Worm (Caenorhabditis elegans) whole organism, L4 larva: ENCODE data around the gene ceh-89.
A peak's percentile ranks its signal among the peaks of the same experiment; 100 is the strongest.

Experiments
- D1046.2 ChIP-seq: fragments of 200-800 bp; sonication (Bioruptor generic); IDR thresholded peaks from 2 replicates; pipeline ENCODE4 v1.3.6; 2022; ENCODE audit warnings: missing genetic modification characterization, missing compliant biosample characterization
- F10B5.3 ChIP-seq: sonication (generic microtip); optimal IDR thresholded peaks from 2 replicates; lab custom pipeline; 2016; ENCODE audit warnings: mild to moderate bottlenecking, missing genetic modification characterization, missing compliant biosample characterization
- F26F4.8 ChIP-seq: fragments of 200-800 bp; sonication (Bioruptor generic); conservative IDR thresholded peaks from 2 replicates; pipeline ENCODE4 v1.3.6; 2022; ENCODE audit warnings: missing genetic modification characterization, missing compliant biosample characterization
- R02D3.7 ChIP-seq: fragments of 150-350 bp; sonication (generic microtip); optimal IDR thresholded peaks from 3 replicates; lab custom pipeline; 2014; ENCODE audit warnings: missing biosample characterization, missing genetic modification characterization
- T26A8.4 ChIP-seq: fragments of 200-800 bp; sonication (Bioruptor generic); IDR thresholded peaks from 2 replicates; pipeline ENCODE4 v1.3.6; 2022; ENCODE audit warnings: missing genetic modification characterization, missing compliant biosample characterization
- Y48G9A.11 ChIP-seq: fragments of 200-800 bp; sonication (Bioruptor generic); IDR thresholded peaks from 2 replicates; pipeline ENCODE4 v1.3.6; 2022; ENCODE audit warnings: missing genetic modification reagents, missing genetic modification characterization, missing compliant biosample characterization
- ZK337.2 ChIP-seq: fragments of 200-800 bp; sonication (Bioruptor generic); IDR thresholded peaks from 2 replicates; pipeline ENCODE4 v1.3.6; 2022; ENCODE audit warnings: missing genetic modification reagents, missing genetic modification characterization, missing compliant biosample characterization
- ZK546.5 ChIP-seq, 2 experiments: sonication (generic microtip); optimal IDR thresholded peaks; 2 replicates each; lab custom pipeline; 2017; ENCODE audit warnings: missing biosample characterization in 2 of 2, missing genetic modification characterization in 2 of 2
- aha-1 ChIP-seq: fragments of 150-350 bp; peaks from one replicate; lab custom pipeline; 2014; ENCODE audit warnings: missing biosample characterization, missing genetic modification characterization
- ama-1 ChIP-seq: fragments of 150-350 bp; optimal IDR thresholded peaks from 2 replicates; lab custom pipeline; 2014; ENCODE audit warnings: inconsistent platforms, mixed read lengths
- arid-1 ChIP-seq: fragments of 200-800 bp; sonication (Bioruptor generic); conservative IDR thresholded peaks from 2 replicates; pipeline ENCODE4 v1.3.6; 2022; ENCODE audit warnings: missing genetic modification reagents, missing genetic modification characterization, missing compliant biosample characterization
- attf-4 ChIP-seq: sonication (generic microtip); optimal IDR thresholded peaks from 3 replicates; lab custom pipeline; 2017; ENCODE audit warnings: missing biosample characterization, missing genetic modification characterization
- ceh-44 ChIP-seq: fragments of 200-800 bp; sonication (Bioruptor generic); IDR thresholded peaks from 2 replicates; pipeline ENCODE4 v1.3.6; 2022; ENCODE audit warnings: missing genetic modification reagents, missing genetic modification characterization, missing compliant biosample characterization
- ceh-62 ChIP-seq: sonication (generic microtip); optimal IDR thresholded peaks from 2 replicates; lab custom pipeline; 2017; ENCODE audit warnings: missing biosample characterization, missing genetic modification characterization
- ces-1 ChIP-seq: fragments of 150-350 bp; sonication (generic microtip); optimal IDR thresholded peaks from 4 replicates; lab custom pipeline; 2014; ENCODE audit warnings: missing biosample characterization, missing genetic modification reagents, missing genetic modification characterization
- ctbp-1 ChIP-seq: fragments of 200-800 bp; sonication (Bioruptor generic); IDR thresholded peaks from 2 replicates; pipeline ENCODE4 v1.3.6; 2022; ENCODE audit warnings: missing genetic modification reagents, missing genetic modification characterization, missing compliant biosample characterization
- daf-12 ChIP-seq: fragments of 150-350 bp; optimal IDR thresholded peaks from 2 replicates; lab custom pipeline; 2014; ENCODE audit warnings: missing biosample characterization, missing genetic modification reagents, missing genetic modification characterization
- daf-19 ChIP-seq: fragments of 200-800 bp; sonication (Bioruptor generic); conservative IDR thresholded peaks from 2 replicates; pipeline ENCODE4 v1.3.6; 2022; ENCODE audit warnings: missing genetic modification characterization, missing compliant biosample characterization
- dmd-8 ChIP-seq: fragments of 200-800 bp; sonication (Bioruptor generic); IDR thresholded peaks from 2 replicates; pipeline ENCODE4 v1.3.6; 2022; ENCODE audit warnings: missing genetic modification characterization, missing compliant biosample characterization
- egl-27 ChIP-seq: sonication (generic microtip); optimal IDR thresholded peaks from 3 replicates; lab custom pipeline; 2017; ENCODE audit warnings: missing biosample characterization, missing genetic modification reagents, missing genetic modification characterization
- egl-43 ChIP-seq: fragments of 200-800 bp; sonication (Bioruptor generic); IDR thresholded peaks from 2 replicates; pipeline ENCODE4 v1.3.6; 2022; ENCODE audit warnings: missing genetic modification reagents, missing genetic modification characterization, missing compliant biosample characterization
- hif-1 ChIP-seq, 2 experiments: sonication (generic microtip); optimal IDR thresholded peaks; 2 replicates each; lab custom pipeline; 2016 to 2017; ENCODE audit warnings: missing compliant biosample characterization in 2 of 2, missing genetic modification characterization in 2 of 2, missing genetic modification reagents in 2 of 2, missing genotype in 2 of 2, mild to moderate bottlenecking in 1 of 2
- hlh-30 ChIP-seq: sonication (generic microtip); optimal IDR thresholded peaks from 2 replicates; lab custom pipeline; 2017; ENCODE audit warnings: antibody characterized with exemption, mild to moderate bottlenecking, missing genetic modification characterization, missing compliant biosample characterization; ENCODE audit not compliant: insufficient read depth
- hmg-1.1 ChIP-seq: fragments of 200-800 bp; sonication (Bioruptor generic); IDR thresholded peaks from 2 replicates; pipeline ENCODE4 v1.3.6; 2022; ENCODE audit warnings: missing genetic modification reagents, missing genetic modification characterization, missing compliant biosample characterization
- lim-7 ChIP-seq: fragments of 200-800 bp; sonication (Bioruptor generic); IDR thresholded peaks from 2 replicates; pipeline ENCODE4 v1.3.6; 2022; ENCODE audit warnings: missing genetic modification characterization, missing compliant biosample characterization
- lin-15B ChIP-seq: fragments of 150-350 bp; sonication (generic microtip); optimal IDR thresholded peaks from 3 replicates; lab custom pipeline; 2014; ENCODE audit warnings: missing biosample characterization, missing genetic modification characterization
- lin-29 ChIP-seq: fragments of 200-800 bp; sonication (Bioruptor generic); IDR thresholded peaks from 2 replicates; pipeline ENCODE4 v1.3.6; 2022; ENCODE audit warnings: missing genetic modification reagents, missing genetic modification characterization, missing compliant biosample characterization
- lsy-2 ChIP-seq, 2 experiments: fragments of 150-350 bp in 1 of 2; sonication (generic microtip) in 1 of 2; optimal IDR thresholded peaks; 2 replicates each; lab custom pipeline; 2014 to 2017; ENCODE audit warnings: missing biosample characterization in 2 of 2, missing genetic modification characterization in 2 of 2
- madf-5 ChIP-seq, 2 experiments: fragments of 200-800 bp; sonication (Bioruptor generic); IDR thresholded peaks; 2 replicates each; pipeline ENCODE4 v1.3.6; 2022; ENCODE audit warnings: missing compliant biosample characterization in 2 of 2, missing genetic modification characterization in 2 of 2
- mep-1 ChIP-seq: fragments of 150-350 bp; sonication (generic microtip); optimal IDR thresholded peaks from 3 replicates; lab custom pipeline; 2014; ENCODE audit warnings: missing biosample characterization, missing genetic modification characterization
- mes-2 ChIP-seq: sonication (generic microtip); optimal IDR thresholded peaks from 2 replicates; lab custom pipeline; 2016; ENCODE audit warnings: missing genotype, mild to moderate bottlenecking, missing genetic modification characterization, missing compliant biosample characterization; ENCODE audit not compliant: poor library complexity, severe bottlenecking
- mxl-2 ChIP-seq: fragments of 200-800 bp; sonication (Bioruptor generic); conservative IDR thresholded peaks from 2 replicates; pipeline ENCODE4 v1.3.6; 2022; ENCODE audit warnings: missing genetic modification reagents, missing genetic modification characterization, missing compliant biosample characterization
- mxl-3 ChIP-seq: fragments of 200-800 bp; sonication (Bioruptor generic); optimal IDR thresholded peaks from 2 replicates; lab custom pipeline; 2018; ENCODE audit warnings: mild to moderate bottlenecking, missing genetic modification characterization, missing compliant biosample characterization
- nhr-111 ChIP-seq: fragments of 200-800 bp; sonication (Bioruptor generic); optimal IDR thresholded peaks from 2 replicates; lab custom pipeline; 2018; ENCODE audit warnings: mild to moderate bottlenecking, missing genetic modification characterization, missing compliant biosample characterization
- nhr-237 ChIP-seq: sonication (generic microtip); optimal IDR thresholded peaks from 2 replicates; lab custom pipeline; 2017; ENCODE audit warnings: missing biosample characterization, missing genetic modification characterization
- nhr-25 ChIP-seq: sonication (generic microtip); optimal IDR thresholded peaks from 2 replicates; lab custom pipeline; 2017; ENCODE audit warnings: missing genetic modification characterization, mild to moderate bottlenecking, missing compliant biosample characterization, antibody characterized with exemption, moderate library complexity, borderline replicate concordance; ENCODE audit not compliant: insufficient read depth
- nhr-28 ChIP-seq: fragments of 150-350 bp; optimal IDR thresholded peaks from 2 replicates; lab custom pipeline; 2014; ENCODE audit warnings: missing biosample characterization, missing genetic modification characterization
- nhr-41 ChIP-seq: fragments of 200-800 bp; sonication (Bioruptor generic); IDR thresholded peaks from 2 replicates; pipeline ENCODE4 v1.3.6; 2022; ENCODE audit warnings: missing genetic modification reagents, missing genetic modification characterization, missing compliant biosample characterization
- nhr-42 ChIP-seq: fragments of 200-800 bp; sonication (Bioruptor generic); IDR thresholded peaks from 2 replicates; pipeline ENCODE4 v1.3.6; 2022; ENCODE audit warnings: missing genetic modification characterization, missing compliant biosample characterization
- nhr-48 ChIP-seq: sonication (generic microtip); optimal IDR thresholded peaks from 2 replicates; lab custom pipeline; 2016; ENCODE audit warnings: mild to moderate bottlenecking, missing genetic modification characterization, missing compliant biosample characterization
- php-3 ChIP-seq: fragments of 200-800 bp; sonication (Bioruptor generic); IDR thresholded peaks from 2 replicates; pipeline ENCODE4 v1.3.6; 2022; ENCODE audit warnings: missing genetic modification reagents, missing genetic modification characterization, missing compliant biosample characterization
- saeg-2 ChIP-seq: fragments of 200-800 bp; sonication (Bioruptor generic); IDR thresholded peaks from 2 replicates; pipeline ENCODE4 v1.3.6; 2022; ENCODE audit warnings: missing genetic modification reagents, missing genetic modification characterization, missing compliant biosample characterization
- set-16 ChIP-seq: fragments of 200-800 bp; sonication (Bioruptor generic); IDR thresholded peaks from 2 replicates; pipeline ENCODE4 v1.3.6; 2022; ENCODE audit warnings: missing genetic modification reagents, missing genetic modification characterization, missing compliant biosample characterization
- snpc-1.2 ChIP-seq: fragments of 200-800 bp; sonication (Bioruptor generic); IDR thresholded peaks from 2 replicates; pipeline ENCODE4 v1.3.6; 2022; ENCODE audit warnings: missing genetic modification reagents, missing genetic modification characterization, missing compliant biosample characterization
- snpc-4 ChIP-seq: fragments of 150-350 bp; optimal IDR thresholded peaks from 2 replicates; lab custom pipeline; 2014; ENCODE audit warnings: missing biosample characterization, missing genetic modification characterization
- spr-1 ChIP-seq: sonication (generic microtip); optimal IDR thresholded peaks from 2 replicates; lab custom pipeline; 2016; ENCODE audit warnings: mild to moderate bottlenecking, missing genetic modification characterization, missing compliant biosample characterization
- spr-3 ChIP-seq: fragments of 200-800 bp; sonication (Bioruptor generic); optimal IDR thresholded peaks from 2 replicates; lab custom pipeline; 2018; ENCODE audit warnings: mild to moderate bottlenecking, missing genetic modification characterization, missing compliant biosample characterization
- tag-97 ChIP-seq: fragments of 200-800 bp; sonication (Bioruptor generic); IDR thresholded peaks from 2 replicates; pipeline ENCODE4 v1.3.6; 2022; ENCODE audit warnings: missing genetic modification characterization, missing compliant biosample characterization
- tra-1 ChIP-seq: fragments of 200-800 bp; sonication (Bioruptor generic); IDR thresholded peaks from 2 replicates; pipeline ENCODE4 v1.3.6; 2022; ENCODE audit warnings: missing genetic modification reagents, missing genetic modification characterization, missing compliant biosample characterization
- zag-1 ChIP-seq: fragments of 150-350 bp; optimal IDR thresholded peaks from 2 replicates; lab custom pipeline; 2014; ENCODE audit warnings: missing biosample characterization, missing genetic modification characterization
- zfp-2 ChIP-seq: sonication (generic microtip); optimal IDR thresholded peaks from 2 replicates; lab custom pipeline; 2016; ENCODE audit warnings: mild to moderate bottlenecking, missing genetic modification characterization, missing compliant biosample characterization
- ztf-11 ChIP-seq: fragments of 150-350 bp; optimal IDR thresholded peaks from 2 replicates; lab custom pipeline; 2014; ENCODE audit warnings: missing biosample characterization, missing genetic modification characterization

Gene ceh-89

DNA sequence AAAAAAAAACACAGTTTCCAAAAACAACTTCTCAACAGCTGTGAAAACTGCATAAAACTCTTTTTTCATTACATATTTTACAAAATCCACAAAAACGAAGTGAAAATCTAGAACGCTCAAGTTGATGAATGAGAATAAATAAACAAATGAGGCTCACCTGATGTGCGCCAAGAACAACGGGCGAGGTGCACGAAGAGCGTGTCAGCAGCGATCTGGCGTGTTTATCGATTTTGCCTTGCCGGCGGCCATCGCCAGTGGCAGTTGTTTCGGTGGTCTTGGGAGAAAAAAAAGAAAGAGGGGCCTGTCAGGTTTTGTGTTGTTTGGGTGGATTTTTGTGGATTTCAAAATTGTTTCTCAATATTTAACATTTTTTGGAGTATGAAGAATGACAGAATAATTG lies 32.1 kb downstream of the ceh-89 start, which contains the start of gene idhb-1 (continued):
- no peak for TF ChIP-seq egl-43
- TF ChIP-seq zfp-2 (tag; lab: Kevin White, UChicago), result no peak
- peak; percentile 90 for TF ChIP-seq mep-1 (tag; lab: Kevin White, UChicago)
- TF ChIP-seq Y48G9A.11 (GFP tag; lab: Robert Waterston, UW), result no peak
- TF ChIP-seq nhr-48 (tag; lab: Kevin White, UChicago), result no peak
- TF ChIP-seq ceh-62, result no peak
- no peak for TF ChIP-seq saeg-2 (GFP tag; lab: Robert Waterston, UW)
- no peak for TF ChIP-seq hif-1 (tag; optimal IDR thresholded peaks at IDR 0.05; lab: Kevin White, UChicago)
- no peak for TF ChIP-seq nhr-237 (tag; lab: Kevin White, UChicago)
- no peak for TF ChIP-seq tra-1 (GFP tag; lab: Robert Waterston, UW)
- TF ChIP-seq mes-2 (tag; lab: Kevin White, UChicago), result no peak
- no peak for TF ChIP-seq lim-7 (GFP tag; lab: Robert Waterston, UW)
- no peak for TF ChIP-seq ZK337.2 (GFP tag; lab: Robert Waterston, UW)
- TF ChIP-seq lsy-2 (tag; optimal IDR thresholded peaks at IDR 0.05; lab: Kevin White, UChicago), result peak in 1 of 2 experiments; percentile 80
- no peak for TF ChIP-seq lin-15B (tag; lab: Kevin White, UChicago)
- no peak for TF ChIP-seq zag-1 (tag; lab: Kevin White, UChicago)
- TF ChIP-seq ces-1 (GFP tag; lab: Kevin White, UChicago), result no peak
- no peak for TF ChIP-seq dmd-8
- TF ChIP-seq mxl-2, result no peak
- TF ChIP-seq php-3 (GFP tag; lab: Robert Waterston, UW), result no peak
- no peak for TF ChIP-seq F10B5.3 (tag; lab: Kevin White, UChicago)
- TF ChIP-seq nhr-111 (GFP tag; lab: Kevin White, UChicago), result no peak
- TF ChIP-seq arid-1, result no peak
- TF ChIP-seq daf-19 (GFP tag; lab: Robert Waterston, UW), result no peak
- no peak for TF ChIP-seq set-16 (GFP tag; lab: Robert Waterston, UW)
- TF ChIP-seq spr-1 (tag; lab: Kevin White, UChicago), result no peak
- peak; percentile 20 for TF ChIP-seq spr-3
- TF ChIP-seq D1046.2, result no peak
- no peak for TF ChIP-seq ztf-11 (tag; lab: Kevin White, UChicago)
- TF ChIP-seq nhr-25, result peak; percentile 54
- TF ChIP-seq nhr-41 (GFP tag; lab: Robert Waterston, UW), result no peak
- TF ChIP-seq snpc-1.2 (GFP tag; lab: Robert Waterston, UW), result no peak
- peak; percentile 26 for TF ChIP-seq nhr-28 (tag; lab: Kevin White, UChicago)
- no peak for TF ChIP-seq F26F4.8 (GFP tag; lab: Robert Waterston, UW)
- TF ChIP-seq ama-1 (lab: Kevin White, UChicago), result no peak
- TF ChIP-seq madf-5 (GFP tag; IDR thresholded peaks at IDR 0.05; lab: Robert Waterston, UW), result no peak
- TF ChIP-seq ZK546.5 (tag; optimal IDR thresholded peaks at IDR 0.05; lab: Kevin White, UChicago), result no peak
- peak; percentile 73 for TF ChIP-seq hlh-30 (tag; lab: Kevin White, UChicago)
- peak; percentile 71; the same call in 1 of the 2 replicates for TF ChIP-seq hmg-1.1
- TF ChIP-seq daf-12 (tag; lab: Kevin White, UChicago), result no peak
- TF ChIP-seq snpc-4 (tag; lab: Kevin White, UChicago), result peak; percentile 1
- TF ChIP-seq tag-97 (GFP tag; lab: Robert Waterston, UW), result no peak
- TF ChIP-seq ceh-44, result no peak
- TF ChIP-seq attf-4 (tag; lab: Kevin White, UChicago), result no peak
- peak; percentile 69 for TF ChIP-seq aha-1 (tag; lab: Kevin White, UChicago)
- peak; percentile 42; the same call in 1 of the 2 replicates for TF ChIP-seq T26A8.4 (GFP tag; lab: Robert Waterston, UW)
- TF ChIP-seq ctbp-1, result peak; percentile 53; the same call in 1 of the 2 replicates
- no peak for TF ChIP-seq nhr-42 (GFP tag; lab: Robert Waterston, UW)
- TF ChIP-seq R02D3.7 (tag; lab: Kevin White, UChicago), result no peak
- no peak for TF ChIP-seq egl-27 (tag; lab: Kevin White, UChicago)
- TF ChIP-seq mxl-3 (GFP tag; lab: Kevin White, UChicago), result peak; percentile 72
- TF ChIP-seq lin-29 (GFP tag; lab: Robert Waterston, UW), result no peak
